Worm (Caenorhabditis elegans) whole organism, midembryonic: ENCODE data around the gene abu-2.

Experiments
- cog-1 ChIP-seq: sonication (generic microtip); optimal IDR thresholded peaks from 2 replicates; lab custom pipeline; 2016; ENCODE audit warnings: missing genetic modification characterization, missing compliant biosample characterization
- ztf-23 ChIP-seq: fragments of 200-800 bp; sonication (Bioruptor generic); IDR thresholded peaks from 2 replicates; pipeline ENCODE4 v1.3.6; 2022; ENCODE audit warnings: missing genetic modification reagents, missing genetic modification characterization, missing compliant biosample characterization

- TF ChIP-seq ztf-23 (no peak), cog-1 (no peak)
Measured at ce11 chrX:1453770-1454169, 43.3 kb upstream of the abu-2 start, which contains the start of gene cebp-1.
